Fruit fly (Drosophila melanogaster): ENCODE data around the gene NO66.

NO66 gene

dm6 chrX:4324781-4325180 lies 5.5 kb downstream of the NO66 start (continued):
- peak; percentile 99 for TF ChIP-seq mam (GFP tag; optimal IDR thresholded peaks at IDR 0.05)
- peak; percentile 89 for TF ChIP-seq Max (GFP tag; optimal IDR thresholded peaks at IDR 0.05)
- peak; percentile 87 for TF ChIP-seq CG14965 (GFP tag; optimal IDR thresholded peaks at IDR 0.05; ENCODE audit: borderline replicate concordance)
- TF ChIP-seq crp (GFP tag; optimal IDR thresholded peaks at IDR 0.05), result peak in 1 of 2 experiments; percentile 66
- TF ChIP-seq CG10321 (GFP tag; IDR thresholded peaks at IDR 0.05), result peak; percentile 88
- TF ChIP-seq HmgD (GFP tag; optimal IDR thresholded peaks at IDR 0.05), result peak; percentile 98
- peak; percentile 67 for TF ChIP-seq Spps (tag; optimal IDR thresholded peaks at IDR 0.05)
- TF ChIP-seq CG9817 (tag; optimal IDR thresholded peaks at IDR 0.05), result peak; percentile 99
- peak; percentile 98 for TF ChIP-seq otp (GFP tag; IDR thresholded peaks at IDR 0.05)
- no peak for TF ChIP-seq inv (GFP tag; IDR thresholded peaks at IDR 0.05; ENCODE audit: partially characterized antibody)
- no peak for TF ChIP-seq stwl (tag; optimal IDR thresholded peaks at IDR 0.05)
- TF ChIP-seq schlank (tag; optimal IDR thresholded peaks at IDR 0.05), result peak; percentile 98
- TF ChIP-seq z (GFP tag; IDR thresholded peaks at IDR 0.05), result peak; percentile 73
- peak; percentile 96 for TF ChIP-seq CG30431 (GFP tag; optimal IDR thresholded peaks at IDR 0.05)
- peak; percentile 92 for TF ChIP-seq CG15601 (tag; optimal IDR thresholded peaks at IDR 0.05)
- TF ChIP-seq CG4360 (GFP tag; IDR thresholded peaks at IDR 0.05), result peak; percentile 78
- TF ChIP-seq H15 (GFP tag; IDR thresholded peaks at IDR 0.05), result peak; percentile 98
- TF ChIP-seq Hand (GFP tag; optimal IDR thresholded peaks at IDR 0.05), result peak; percentile 98
- TF ChIP-seq CG18262 (tag; optimal IDR thresholded peaks at IDR 0.05), result peak; percentile 91
- TF ChIP-seq CG10209 (GFP tag; optimal IDR thresholded peaks at IDR 0.05), result peak; percentile 98
- peak; percentile 99 for TF ChIP-seq CG14441 (GFP tag; IDR thresholded peaks at IDR 0.05)
- peak; percentile 96 for TF ChIP-seq CG17568 (GFP tag; optimal IDR thresholded peaks at IDR 0.05)
- TF ChIP-seq CG14860 (GFP tag; IDR thresholded peaks at IDR 0.05; ENCODE audit: partially characterized antibody), result no peak
- TF ChIP-seq Dek (tag; optimal IDR thresholded peaks at IDR 0.05), result peak; percentile 98
- peak; percentile 95 for TF ChIP-seq CG1529 (GFP tag; optimal IDR thresholded peaks at IDR 0.05)
- peak; percentile 99 for TF ChIP-seq gro (GFP tag; optimal IDR thresholded peaks at IDR 0.05)
- TF ChIP-seq knrl (GFP tag; IDR thresholded peaks at IDR 0.05; ENCODE audit: partially characterized antibody), result 0 out of 3 replicates have a peak, but pooled peaks have one; percentile 18
- peak; percentile 65 for TF ChIP-seq MESR4 (GFP tag; optimal IDR thresholded peaks at IDR 0.05)
- TF ChIP-seq TFAM (GFP tag; optimal IDR thresholded peaks at IDR 0.05), result peak; percentile 59
- TF ChIP-seq CG17912 (GFP tag; optimal IDR thresholded peaks at IDR 0.05), result peak; percentile 96
- no peak for TF ChIP-seq yki (optimal IDR thresholded peaks at IDR 0.05)
- peak; percentile 93 for TF ChIP-seq Asciz (GFP tag; optimal IDR thresholded peaks at IDR 0.05)
- peak; percentile 96 for TF ChIP-seq odd (GFP tag; optimal IDR thresholded peaks at IDR 0.05)
- TF ChIP-seq bcd (GFP tag; optimal IDR thresholded peaks at IDR 0.05), result peak; percentile 99
- peak; percentile 89 for TF ChIP-seq CG12236 (GFP tag; optimal IDR thresholded peaks at IDR 0.05)
- peak; percentile 99 for TF ChIP-seq Ptx1 (GFP tag; IDR thresholded peaks at IDR 0.05)
- peak; percentile 96 for TF ChIP-seq CG15011 (GFP tag; optimal IDR thresholded peaks at IDR 0.05)
- peak; percentile 99 for TF ChIP-seq bab2 (GFP tag; optimal IDR thresholded peaks at IDR 0.05)
- TF ChIP-seq CG6791 (GFP tag; IDR thresholded peaks at IDR 0.05; ENCODE audit: partially characterized antibody), result no peak
- TF ChIP-seq sc (optimal IDR thresholded peaks at IDR 0.05), result no peak
- peak; percentile 91 for TF ChIP-seq sc (GFP tag; optimal IDR thresholded peaks at IDR 0.05)
- TF ChIP-seq CG17328 (GFP tag; IDR thresholded peaks at IDR 0.05), result peak; percentile 98
- peak; percentile 99 for TF ChIP-seq CG34376 (GFP tag; optimal IDR thresholded peaks at IDR 0.05)
- peak; percentile 76 for TF ChIP-seq Dip2 (GFP tag; IDR thresholded peaks at IDR 0.05)
- TF ChIP-seq salm (tag; optimal IDR thresholded peaks at IDR 0.05), result peak; percentile 94
- TF ChIP-seq Eip74EF (GFP tag; optimal IDR thresholded peaks at IDR 0.05), result peak in 1 of 2 experiments; percentile 93
- TF ChIP-seq CG11695 (GFP tag; IDR thresholded peaks at IDR 0.05), result peak; percentile 98
- peak; percentile 97 for TF ChIP-seq oc (tag; optimal IDR thresholded peaks at IDR 0.05)
- TF ChIP-seq prd (optimal IDR thresholded peaks at IDR 0.05), result no peak
- TF ChIP-seq prd (GFP tag; IDR thresholded peaks at IDR 0.05), result peak; percentile 99
- peak; percentile 98 for TF ChIP-seq sens-2 (GFP tag; IDR thresholded peaks at IDR 0.05)

Measured in whole organism, embryonic.